Fruit fly (Drosophila melanogaster) whole organism: ENCODE measurements around the gene CG13445.

ENCODE experiments used
- CG8478 ChIP-seq: fragments of >200 bp; optimal IDR thresholded peaks from 2 replicates; lab custom pipeline; 2018; ENCODE audit warnings: inconsistent platforms
- Dll ChIP-seq: fragments of >200 bp; optimal IDR thresholded peaks from 2 replicates; lab custom pipeline; 2017
- EcR ChIP-seq, 2 experiments: fragments of >200 bp; optimal IDR thresholded peaks; 2 replicates each; lab custom pipeline; 2017; ENCODE audit warnings: missing biosample characterization in 2 of 2, missing genetic modification characterization in 2 of 2, missing genetic modification reagents in 2 of 2
- pan ChIP-seq: fragments of >200 bp; optimal IDR thresholded peaks from 2 replicates; lab custom pipeline; 2017
- psq ChIP-seq: fragments of >200 bp; optimal IDR thresholded peaks from 2 replicates; lab custom pipeline; 2017
- usp ChIP-seq: fragments of >200 bp; optimal IDR thresholded peaks from 2 replicates; lab custom pipeline; 2017; ENCODE audit warnings: missing biosample characterization, missing genetic modification characterization, mixed read lengths

CG13445 gene

DNA sequence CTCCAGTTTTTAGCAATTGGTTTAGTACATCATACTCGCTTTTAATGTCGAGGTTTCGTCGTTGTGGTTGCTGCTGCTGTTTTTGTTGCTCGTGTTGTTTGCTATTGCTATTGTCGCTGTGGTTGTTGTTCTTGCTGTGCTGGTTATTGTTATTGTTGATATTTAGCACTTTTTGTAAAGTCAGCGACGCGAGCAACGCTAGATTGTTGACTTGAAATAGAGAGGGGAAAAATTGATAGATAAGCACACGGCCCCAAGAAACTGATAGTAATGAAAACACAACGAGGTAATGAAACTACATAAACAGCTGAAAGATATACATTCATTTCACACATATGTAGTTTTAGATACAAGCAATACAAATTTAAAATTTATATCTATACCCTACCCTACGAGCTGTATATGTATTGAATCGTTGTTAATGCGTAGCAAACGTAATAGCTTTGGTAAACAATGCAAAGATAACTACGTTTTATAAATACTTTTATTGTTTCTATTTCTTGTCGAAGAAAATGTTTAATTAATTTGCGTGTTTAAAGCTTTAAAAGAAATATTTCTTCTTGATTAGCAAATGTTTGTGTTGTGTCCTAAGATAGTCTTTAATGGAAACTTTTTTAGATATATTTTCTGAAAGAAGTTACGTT lies 14.6 kb downstream of the CG13445 start:
- no peak for TF ChIP-seq usp (GFP tag; lab: Kevin White, UChicago)
- no peak for TF ChIP-seq CG8478 (lab: Kevin White, UChicago)
- TF ChIP-seq EcR (GFP tag; optimal IDR thresholded peaks at IDR 0.05; lab: Kevin White, UChicago), result no peak
- TF ChIP-seq psq (lab: Kevin White, UChicago), result no peak
- TF ChIP-seq pan, result no peak
- TF ChIP-seq Dll (lab: Kevin White, UChicago), result no peak

DNA sequence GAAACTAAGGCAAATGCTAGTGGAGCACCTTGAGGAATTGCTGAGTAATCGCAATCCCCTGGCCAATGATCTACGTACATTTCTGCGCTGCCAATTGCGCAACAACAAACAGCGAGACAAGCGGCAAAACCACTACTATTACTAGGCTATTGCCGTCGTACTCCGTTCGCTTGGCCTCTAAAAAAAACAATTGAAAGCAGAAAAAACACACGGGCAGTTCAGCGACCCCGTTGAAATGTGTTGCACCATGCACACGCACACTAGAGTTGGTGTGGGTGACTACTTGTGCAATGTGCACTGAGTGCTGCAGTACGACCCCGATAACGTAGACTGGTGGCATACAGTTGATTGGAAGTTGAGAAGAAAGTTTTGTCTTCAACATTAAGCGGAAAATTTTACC lies 15.3 kb downstream of the CG13445 start:
- TF ChIP-seq pan, result no peak
- TF ChIP-seq EcR (GFP tag; optimal IDR thresholded peaks at IDR 0.05; lab: Kevin White, UChicago), result peak; percentile 49 to 97
- TF ChIP-seq Dll (lab: Kevin White, UChicago), result no peak
- no peak for TF ChIP-seq CG8478 (lab: Kevin White, UChicago)
- no peak for TF ChIP-seq usp (GFP tag; lab: Kevin White, UChicago)
- TF ChIP-seq psq (lab: Kevin White, UChicago), result no peak

DNA sequence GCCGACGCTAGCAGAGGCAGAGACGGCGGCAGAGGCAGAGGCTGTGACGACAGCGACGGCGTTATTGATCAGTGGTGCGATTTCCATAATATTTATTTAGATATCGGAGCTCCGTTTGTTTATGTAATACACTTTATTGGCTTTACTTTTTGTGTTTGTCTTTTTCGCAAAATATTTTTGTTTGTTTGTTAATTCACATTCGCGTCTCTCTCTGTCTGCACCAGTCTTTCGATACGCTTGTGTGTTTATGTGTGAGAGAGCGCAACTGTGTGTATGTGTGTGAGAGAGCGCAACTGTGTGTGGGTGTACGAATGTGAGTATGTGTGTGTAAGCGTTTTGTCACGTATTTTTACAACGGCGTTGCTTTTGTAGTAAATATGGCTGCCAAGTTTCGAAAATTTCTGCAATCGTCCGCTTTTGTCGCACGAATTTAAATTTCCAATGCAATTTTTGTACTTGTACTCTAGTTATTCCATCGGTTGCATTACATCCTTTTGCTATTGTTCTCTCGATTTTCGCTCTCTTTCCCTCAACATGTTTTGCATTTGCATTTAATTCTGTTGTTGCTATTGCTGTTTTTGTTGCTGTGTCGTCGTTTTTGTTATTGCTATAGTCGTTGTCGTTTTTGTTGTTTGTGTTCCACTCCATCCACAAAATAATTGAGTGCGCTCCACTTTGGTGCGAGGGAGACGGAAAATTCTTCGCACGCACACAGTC lies 16.4 kb downstream of the CG13445 start:
- TF ChIP-seq psq (lab: Kevin White, UChicago) (no peak), EcR (GFP tag; optimal IDR thresholded peaks at IDR 0.05; lab: Kevin White, UChicago) (peak in 1 of 2 experiments; percentile 5), usp (GFP tag; lab: Kevin White, UChicago) (no peak), Dll (lab: Kevin White, UChicago) (no peak), CG8478 (lab: Kevin White, UChicago) (peak; percentile 76), pan (no peak)

DNA sequence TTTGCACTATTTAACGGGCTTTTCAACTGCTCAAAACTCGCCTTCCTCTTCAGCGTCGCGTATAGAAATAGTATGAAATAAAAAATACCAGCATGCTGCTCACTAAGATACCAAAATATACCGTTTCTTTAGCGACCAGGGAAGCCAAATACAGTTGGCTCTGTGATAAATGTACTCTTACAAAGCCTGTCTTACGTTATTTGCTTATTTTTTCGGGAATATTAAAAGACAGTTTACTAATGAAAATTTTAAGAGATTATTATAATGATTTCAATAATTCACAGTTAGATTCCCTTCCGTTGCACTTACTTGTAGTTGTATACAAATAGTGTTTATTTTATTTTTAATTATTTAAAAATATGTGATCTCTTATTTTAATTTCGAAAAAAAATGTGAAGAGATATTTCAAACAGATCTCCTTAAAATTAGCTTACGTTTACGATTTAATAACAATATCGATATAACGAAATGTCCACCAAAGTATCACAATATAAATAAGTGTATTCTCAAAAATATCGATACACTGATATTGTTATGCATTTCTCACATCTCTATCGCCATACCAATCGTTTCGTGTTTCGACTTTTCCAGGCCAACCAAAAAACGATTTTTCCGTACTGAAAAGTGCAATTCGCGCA lies 17.2 kb downstream of the CG13445 start, which contains the start of the genes DCP2 and dbo:
DCP2 (minus strand) TSS at position 77 of the 638 bp plus-strand sequence.
dbo (plus strand) TSS at position 542 of the 638 bp plus-strand sequence.
- TF ChIP-seq EcR (GFP tag; optimal IDR thresholded peaks at IDR 0.05; lab: Kevin White, UChicago) (no peak), usp (GFP tag; lab: Kevin White, UChicago) (no peak), psq (lab: Kevin White, UChicago) (no peak), Dll (lab: Kevin White, UChicago) (no peak), CG8478 (lab: Kevin White, UChicago) (no peak), pan (no peak)

DNA sequence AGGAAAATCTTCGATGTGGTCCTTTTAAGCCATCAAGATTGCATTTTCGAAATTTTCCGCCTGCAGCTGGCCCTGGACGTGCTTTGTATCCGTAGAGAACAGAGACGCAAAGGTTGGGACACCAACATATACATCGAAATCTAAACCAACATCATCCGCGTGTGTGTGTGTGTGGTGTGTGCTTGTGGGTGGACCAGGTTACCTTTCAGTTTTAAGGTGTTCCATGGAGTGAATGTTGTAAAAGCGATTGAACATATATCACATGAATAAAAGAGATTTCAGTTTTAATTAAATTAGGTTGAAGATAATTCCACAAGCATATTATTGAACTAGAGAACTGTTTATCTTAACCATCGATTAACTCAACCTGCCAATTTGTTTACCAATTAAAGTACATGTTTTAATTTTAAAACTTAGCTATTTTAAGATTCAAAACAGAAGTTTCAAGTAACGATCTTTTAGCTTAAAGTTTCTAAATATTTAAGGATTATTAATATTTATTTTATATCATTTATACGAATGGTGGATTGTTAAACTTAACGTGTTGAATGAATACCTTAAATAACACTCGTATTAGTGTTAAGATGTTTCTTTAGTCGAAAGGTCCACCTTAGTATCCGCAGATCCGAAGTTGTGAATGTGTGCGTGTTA lies 17.8 kb downstream of the CG13445 start:
- no peak for TF ChIP-seq CG8478 (lab: Kevin White, UChicago)
- no peak for TF ChIP-seq psq (lab: Kevin White, UChicago)
- TF ChIP-seq usp (GFP tag; lab: Kevin White, UChicago), result no peak
- no peak for TF ChIP-seq Dll (lab: Kevin White, UChicago)
- TF ChIP-seq pan, result no peak

DNA sequence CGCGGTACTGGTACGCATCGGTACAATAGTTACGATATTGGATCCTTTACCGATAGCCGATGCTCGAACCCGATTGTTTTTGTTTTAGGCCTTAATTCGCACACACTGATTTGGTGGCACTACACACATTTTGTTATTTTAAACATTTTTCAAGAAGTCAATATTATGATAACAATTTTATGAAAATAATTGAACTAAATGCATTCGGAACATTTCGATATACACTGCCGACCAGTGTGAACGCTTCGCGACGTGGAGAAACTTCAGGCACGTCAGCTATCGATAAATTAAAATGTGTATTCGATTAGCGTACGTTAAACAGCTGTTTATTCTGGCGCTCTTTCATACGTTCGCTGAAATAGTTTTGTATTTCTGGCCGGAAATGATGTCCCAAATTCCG lies 22.9 kb downstream of the CG13445 start, which contains the start of gene CG12713:
CG12713 (plus strand) TSS at position 319 of the 400 bp plus-strand sequence.
- TF ChIP-seq EcR (GFP tag; optimal IDR thresholded peaks at IDR 0.05; lab: Kevin White, UChicago) (no peak), pan (no peak), usp (GFP tag; lab: Kevin White, UChicago) (no peak), Dll (lab: Kevin White, UChicago) (no peak), psq (lab: Kevin White, UChicago) (no peak), CG8478 (lab: Kevin White, UChicago) (no peak)

DNA sequence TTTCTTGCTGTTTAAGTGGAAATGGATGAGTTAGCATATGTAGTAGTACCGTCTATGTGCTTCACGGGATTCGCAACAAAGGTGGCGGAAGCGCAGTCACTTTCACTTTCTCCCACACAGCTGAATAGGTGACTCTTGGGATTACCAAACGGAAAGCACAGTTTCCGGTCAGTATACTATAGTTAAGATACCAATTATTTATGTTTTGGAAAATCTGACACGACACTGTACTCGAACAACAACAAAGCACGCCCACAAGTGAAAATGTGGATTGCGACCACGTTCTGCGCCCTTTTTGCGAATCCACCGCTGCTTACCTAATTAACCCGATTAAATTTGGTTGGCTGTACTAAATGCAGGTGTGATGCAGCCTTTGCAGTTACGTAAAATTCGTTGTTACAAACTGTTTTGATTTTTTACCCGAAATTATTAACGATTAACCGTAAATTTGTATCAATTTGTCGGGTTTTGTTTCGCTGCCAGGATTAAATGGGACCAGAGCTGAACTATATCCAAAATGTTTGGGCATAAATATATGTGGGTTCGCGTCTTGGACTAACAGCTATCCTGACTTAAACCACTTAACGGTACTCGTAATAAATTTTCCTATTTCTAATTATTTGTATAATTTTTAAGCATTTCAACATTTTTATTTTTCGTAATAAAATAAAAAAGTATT lies 25.7 kb downstream of the CG13445 start, which contains the start of gene CG18081:
CG18081 (minus strand) TSS at position 512 of the 679 bp plus-strand sequence.
- no peak for TF ChIP-seq usp (GFP tag; lab: Kevin White, UChicago)
- TF ChIP-seq CG8478 (lab: Kevin White, UChicago), result no peak
- no peak for TF ChIP-seq EcR (GFP tag; optimal IDR thresholded peaks at IDR 0.05; lab: Kevin White, UChicago)
- TF ChIP-seq Dll (lab: Kevin White, UChicago), result no peak
- TF ChIP-seq pan, result no peak

DNA sequence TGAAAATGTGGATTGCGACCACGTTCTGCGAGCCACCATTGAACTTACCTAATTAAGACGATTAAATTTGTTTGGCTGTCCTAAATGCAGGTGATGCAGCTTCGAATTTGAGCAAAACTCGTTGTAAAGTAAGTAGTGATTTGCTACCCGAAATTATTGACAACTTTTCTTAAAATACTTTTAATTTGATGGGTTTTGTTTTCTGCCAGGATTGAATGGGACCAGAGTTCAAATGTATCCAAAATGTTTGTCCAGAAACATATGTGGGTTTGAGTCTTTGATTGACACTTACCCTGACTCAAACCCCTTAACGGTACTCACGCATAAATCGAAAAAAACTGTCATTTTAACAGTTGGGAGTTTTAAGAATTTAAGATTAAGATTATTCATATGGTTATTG lies 27.9 kb downstream of the CG13445 start, which contains the start of gene CG15715:
CG15715 (minus strand) TSS at position 274 of the 400 bp plus-strand sequence.
- TF ChIP-seq usp (GFP tag; lab: Kevin White, UChicago) (no peak), EcR (GFP tag; optimal IDR thresholded peaks at IDR 0.05; lab: Kevin White, UChicago) (no peak), Dll (lab: Kevin White, UChicago) (no peak)

DNA sequence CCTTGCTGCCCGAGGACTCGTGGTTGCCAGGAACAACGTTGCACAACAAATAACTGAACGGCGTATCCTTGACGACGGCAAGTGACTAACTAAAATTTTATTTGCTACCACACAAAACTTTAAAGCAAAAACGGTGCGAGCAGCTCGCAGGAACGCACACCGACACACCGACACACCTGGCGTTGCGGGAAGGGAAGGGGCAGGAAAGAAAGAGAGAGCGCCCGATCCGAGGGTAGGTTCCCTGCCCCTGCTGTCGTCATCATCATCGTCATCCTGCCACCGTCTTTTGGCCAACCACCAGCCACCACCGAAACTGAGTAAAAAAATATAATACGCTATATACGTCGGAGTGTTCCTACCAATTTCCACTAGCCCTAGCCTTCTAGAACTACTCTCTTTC lies 34.7 kb downstream of the CG13445 start, which contains the start of gene meru:
meru (minus strand) TSS at position 101 of the 400 bp plus-strand sequence.
- TF ChIP-seq usp (GFP tag; lab: Kevin White, UChicago) (no peak), EcR (GFP tag; optimal IDR thresholded peaks at IDR 0.05; lab: Kevin White, UChicago) (no peak), Dll (lab: Kevin White, UChicago) (no peak), pan (no peak), CG8478 (lab: Kevin White, UChicago) (no peak), psq (lab: Kevin White, UChicago) (no peak)

DNA sequence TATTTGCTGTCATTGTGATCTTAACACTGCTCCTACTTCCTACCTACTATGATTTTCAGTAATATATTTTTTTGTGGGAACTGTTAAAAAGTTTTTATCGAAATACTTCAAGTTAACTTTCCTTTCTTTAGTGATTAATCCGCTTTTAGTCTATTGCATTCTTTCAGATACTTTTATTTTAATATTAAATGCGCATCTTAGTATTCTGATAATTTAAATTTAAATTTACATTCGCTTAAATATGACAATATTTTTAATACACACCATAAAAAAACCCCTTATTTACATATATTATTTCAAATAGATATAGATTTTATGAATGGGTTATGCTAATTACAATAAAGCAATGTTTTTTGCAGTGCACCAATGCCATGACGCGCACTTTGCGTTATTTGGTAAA lies 35.3 kb downstream of the CG13445 start:
- TF ChIP-seq psq (lab: Kevin White, UChicago) (no peak), CG8478 (lab: Kevin White, UChicago) (no peak), usp (GFP tag; lab: Kevin White, UChicago) (no peak)
